Worm (Caenorhabditis elegans) whole organism, L3 larva: ENCODE results near the gene rocf-1.

Source experiments
- ZK546.5 ChIP-seq: sonication (generic microtip); optimal IDR thresholded peaks from 2 replicates; lab custom pipeline; 2017; ENCODE audit warnings: missing biosample characterization, missing genetic modification characterization
- aly-2 ChIP-seq: fragments of 150-350 bp; optimal IDR thresholded peaks from 2 replicates; lab custom pipeline; 2014; ENCODE audit warnings: missing biosample characterization, missing genetic modification characterization
- ceh-16 ChIP-seq: sonication (generic microtip); optimal IDR thresholded peaks from 2 replicates; lab custom pipeline; 2017; ENCODE audit warnings: missing biosample characterization, missing genetic modification characterization
- ceh-28 ChIP-seq: fragments of 150-350 bp; optimal IDR thresholded peaks from 2 replicates; lab custom pipeline; 2014; ENCODE audit warnings: missing biosample characterization, missing genetic modification reagents, missing genetic modification characterization
- ceh-82 ChIP-seq: fragments of 150-350 bp; optimal IDR thresholded peaks from 2 replicates; lab custom pipeline; 2014; ENCODE audit warnings: missing biosample characterization, missing genetic modification characterization
- daf-12 ChIP-seq: fragments of 150-350 bp; optimal IDR thresholded peaks from 2 replicates; lab custom pipeline; 2014; ENCODE audit warnings: missing biosample characterization, missing genetic modification reagents, missing genetic modification characterization
- egl-27 ChIP-seq: sonication (generic microtip); optimal IDR thresholded peaks from 4 replicates; lab custom pipeline; 2017; ENCODE audit warnings: missing biosample characterization, missing genetic modification reagents, missing genetic modification characterization
- elt-1 ChIP-seq: fragments of 150-350 bp; optimal IDR thresholded peaks from 2 replicates; lab custom pipeline; 2014; ENCODE audit warnings: missing biosample characterization, missing genetic modification characterization
- elt-2 ChIP-seq: sonication (generic microtip); optimal IDR thresholded peaks from 2 replicates; lab custom pipeline; 2016; ENCODE audit warnings: missing genetic modification reagents, mild to moderate bottlenecking, missing genetic modification characterization, missing compliant biosample characterization
- elt-3 ChIP-seq, 3 experiments: fragments of 150-350 bp in 1 of 3; sonication (generic microtip) in 2 of 3; optimal IDR thresholded peaks; 2 replicates in 2 of 3; 4 replicates in 1 of 3; lab custom pipeline; 2014 to 2017; ENCODE audit warnings: missing biosample characterization in 3 of 3, missing genetic modification characterization in 3 of 3
- fkh-10 ChIP-seq: sonication (generic microtip); optimal IDR thresholded peaks from 2 replicates; lab custom pipeline; 2017; ENCODE audit warnings: missing biosample characterization, missing genetic modification reagents, missing genetic modification characterization
- fos-1 ChIP-seq: fragments of 150-350 bp; optimal IDR thresholded peaks from 2 replicates; lab custom pipeline; 2014; ENCODE audit warnings: missing biosample characterization, missing genetic modification characterization
- hmg-11 ChIP-seq: sonication (generic microtip); optimal IDR thresholded peaks from 2 replicates; lab custom pipeline; 2016; ENCODE audit warnings: missing genetic modification characterization, missing compliant biosample characterization
- jun-1 ChIP-seq: fragments of 150-350 bp; optimal IDR thresholded peaks from 2 replicates; lab custom pipeline; 2014; ENCODE audit warnings: missing biosample characterization, missing genetic modification reagents, missing genetic modification characterization
- lin-15B ChIP-seq: fragments of 150-350 bp; optimal IDR thresholded peaks from 2 replicates; lab custom pipeline; 2014; ENCODE audit warnings: missing biosample characterization, missing genetic modification characterization
- lin-39 ChIP-seq: fragments of 150-350 bp; optimal IDR thresholded peaks from 2 replicates; lab custom pipeline; 2018; ENCODE audit warnings: missing biosample characterization, missing genetic modification reagents, missing genetic modification characterization
- lsy-12 ChIP-seq: sonication (generic microtip); optimal IDR thresholded peaks from 2 replicates; lab custom pipeline; 2016; ENCODE audit warnings: mild to moderate bottlenecking, missing genetic modification characterization, missing compliant biosample characterization
- mdl-1 ChIP-seq: fragments of 150-350 bp; optimal IDR thresholded peaks from 2 replicates; lab custom pipeline; 2014; ENCODE audit warnings: missing biosample characterization, missing genetic modification characterization
- mml-1 ChIP-seq: fragments of 150-350 bp; sonication (generic microtip); optimal IDR thresholded peaks from 3 replicates; lab custom pipeline; 2014; ENCODE audit warnings: missing biosample characterization, missing genetic modification characterization
- nhr-12 ChIP-seq: fragments of 150-350 bp; optimal IDR thresholded peaks from 2 replicates; lab custom pipeline; 2014; ENCODE audit warnings: missing biosample characterization, missing genetic modification characterization
- nhr-23 ChIP-seq: fragments of 150-350 bp; optimal IDR thresholded peaks from 2 replicates; lab custom pipeline; 2014; ENCODE audit warnings: missing biosample characterization, missing genetic modification reagents, missing genetic modification characterization
- nhr-237 ChIP-seq: fragments of 150-350 bp; optimal IDR thresholded peaks from 2 replicates; lab custom pipeline; 2014; ENCODE audit warnings: missing biosample characterization, missing genetic modification characterization
- nhr-25 ChIP-seq: sonication (generic microtip); optimal IDR thresholded peaks from 2 replicates; lab custom pipeline; 2017; ENCODE audit warnings: missing biosample characterization, missing genetic modification characterization
- nhr-28 ChIP-seq: fragments of 150-350 bp; optimal IDR thresholded peaks from 2 replicates; lab custom pipeline; 2014; ENCODE audit warnings: missing biosample characterization, missing genetic modification characterization
- nhr-76 ChIP-seq: fragments of 150-350 bp; sonication (generic microtip); optimal IDR thresholded peaks from 5 replicates; lab custom pipeline; 2014; ENCODE audit warnings: missing biosample characterization, missing genetic modification characterization
- nhr-77 ChIP-seq: fragments of 150-350 bp; optimal IDR thresholded peaks from 2 replicates; lab custom pipeline; 2014; ENCODE audit warnings: missing biosample characterization, missing genetic modification characterization
- pha-4 ChIP-seq: fragments of 150-350 bp; optimal IDR thresholded peaks from 2 replicates; lab custom pipeline; 2014; ENCODE audit warnings: missing biosample characterization, missing genetic modification reagents, missing genetic modification characterization
- pqm-1 ChIP-seq: fragments of 150-350 bp; optimal IDR thresholded peaks from 2 replicates; lab custom pipeline; 2017; ENCODE audit warnings: missing biosample characterization, missing genetic modification characterization, inconsistent platforms
- snpc-4 ChIP-seq: fragments of 150-350 bp; optimal IDR thresholded peaks from 2 replicates; lab custom pipeline; 2014; ENCODE audit warnings: missing biosample characterization, missing genetic modification characterization
- tbx-2 ChIP-seq: sonication (generic microtip); optimal IDR thresholded peaks from 2 replicates; lab custom pipeline; 2016; ENCODE audit warnings: mild to moderate bottlenecking, missing genetic modification characterization, missing compliant biosample characterization
- ztf-11 ChIP-seq: fragments of 150-350 bp; optimal IDR thresholded peaks from 2 replicates; lab custom pipeline; 2014; ENCODE audit warnings: missing biosample characterization, missing genetic modification characterization

The rocf-1 gene

ce11 chrV:15511613-15512216 is 47.4 kb upstream of the rocf-1 start, which contains the start of gene rpl-38 (continued):
- TF ChIP-seq lin-15B (tag; lab: Kevin White, UChicago) (peak; percentile 82), nhr-237 (tag; lab: Kevin White, UChicago) (no peak)

ce11 chrV:15505068-15505467 is 40.8 kb upstream of the rocf-1 start:
- TF ChIP-seq lin-39 (peak; percentile 8), pqm-1 (tag; lab: Kevin White, UChicago) (peak; percentile 34), elt-2 (tag; lab: Kevin White, UChicago) (peak; percentile 52), elt-3 (tag; optimal IDR thresholded peaks at IDR 0.05; lab: Kevin White, UChicago) (no peak), jun-1 (tag; lab: Kevin White, UChicago) (no peak), ceh-16 (peak; percentile 2)
- TF ChIP-seq, all 47 proteins: peak for 4

- no peak for TF ChIP-seq pha-4 (tag; lab: Kevin White, UChicago)
- TF ChIP-seq jun-1 (tag; lab: Kevin White, UChicago): no peak
- no peak for TF ChIP-seq nhr-12 (tag; lab: Kevin White, UChicago)
- TF ChIP-seq fos-1 (tag; lab: Kevin White, UChicago): no peak
- TF ChIP-seq, all 47 proteins: peak for 0
Observed at ce11 chrV:15503603-15504002, 39.3 kb upstream of the rocf-1 start.

ce11 chrV:15499099-15499498 is 34.8 kb upstream of the rocf-1 start:
- TF ChIP-seq ztf-11: no peak
- no peak for TF ChIP-seq mdl-1 (tag; lab: Kevin White, UChicago)
- TF ChIP-seq pqm-1 (tag; lab: Kevin White, UChicago): peak; percentile 19
- no peak for TF ChIP-seq ceh-82 (tag; lab: Kevin White, UChicago)
- TF ChIP-seq elt-2 (tag; lab: Kevin White, UChicago): peak; percentile 31
- TF ChIP-seq nhr-77: no peak

- TF ChIP-seq elt-3 (tag; optimal IDR thresholded peaks at IDR 0.05; lab: Kevin White, UChicago) (no peak), fos-1 (tag; lab: Kevin White, UChicago) (no peak), nhr-76 (tag; lab: Kevin White, UChicago) (no peak), ceh-82 (tag; lab: Kevin White, UChicago) (no peak), nhr-12 (tag; lab: Kevin White, UChicago) (no peak)
Observed at ce11 chrV:15498434-15498833, 34.1 kb upstream of the rocf-1 start, which contains the start of gene C06B8.7. C06B8.7 (plus strand) TSS chrV:15498734.

ce11 chrV:15497731-15498130 is 33.4 kb upstream of the rocf-1 start:
- no peak for TF ChIP-seq tbx-2
- TF ChIP-seq snpc-4 (tag; lab: Kevin White, UChicago): no peak
- TF ChIP-seq nhr-28 (tag; lab: Kevin White, UChicago): no peak
- no peak for TF ChIP-seq mml-1 (tag; lab: Kevin White, UChicago)
- no peak for TF ChIP-seq ztf-11
- TF ChIP-seq mdl-1 (tag; lab: Kevin White, UChicago): no peak
- TF ChIP-seq elt-1: no peak
- TF ChIP-seq daf-12 (tag; lab: Kevin White, UChicago): no peak
- peak; percentile 84 for TF ChIP-seq jun-1 (tag; lab: Kevin White, UChicago)
- TF ChIP-seq nhr-25 (tag; lab: Kevin White, UChicago): no peak
- TF ChIP-seq ZK546.5 (tag; lab: Kevin White, UChicago): no peak
- no peak for TF ChIP-seq aly-2 (tag; lab: Kevin White, UChicago)
- no peak for TF ChIP-seq nhr-23
- TF ChIP-seq pha-4 (tag; lab: Kevin White, UChicago): peak; percentile 99
- no peak for TF ChIP-seq fkh-10 (GFP tag; lab: Kevin White, UChicago)
- peak; percentile 72 for TF ChIP-seq ceh-28 (tag; lab: Kevin White, UChicago)
- no peak for TF ChIP-seq hmg-11
- no peak for TF ChIP-seq lin-15B (tag; lab: Kevin White, UChicago)
- TF ChIP-seq egl-27 (tag; lab: Kevin White, UChicago): no peak
- TF ChIP-seq fos-1 (tag; lab: Kevin White, UChicago): no peak
- peak; percentile 95 for TF ChIP-seq pqm-1 (tag; lab: Kevin White, UChicago)
- TF ChIP-seq nhr-237 (tag; lab: Kevin White, UChicago): no peak
- peak; percentile 94 for TF ChIP-seq elt-2 (tag; lab: Kevin White, UChicago)
- TF ChIP-seq lsy-12: peak; percentile 20
